Fruit fly (Drosophila melanogaster): Measurements from ENCODE around the gene CG32512.

DNA sequence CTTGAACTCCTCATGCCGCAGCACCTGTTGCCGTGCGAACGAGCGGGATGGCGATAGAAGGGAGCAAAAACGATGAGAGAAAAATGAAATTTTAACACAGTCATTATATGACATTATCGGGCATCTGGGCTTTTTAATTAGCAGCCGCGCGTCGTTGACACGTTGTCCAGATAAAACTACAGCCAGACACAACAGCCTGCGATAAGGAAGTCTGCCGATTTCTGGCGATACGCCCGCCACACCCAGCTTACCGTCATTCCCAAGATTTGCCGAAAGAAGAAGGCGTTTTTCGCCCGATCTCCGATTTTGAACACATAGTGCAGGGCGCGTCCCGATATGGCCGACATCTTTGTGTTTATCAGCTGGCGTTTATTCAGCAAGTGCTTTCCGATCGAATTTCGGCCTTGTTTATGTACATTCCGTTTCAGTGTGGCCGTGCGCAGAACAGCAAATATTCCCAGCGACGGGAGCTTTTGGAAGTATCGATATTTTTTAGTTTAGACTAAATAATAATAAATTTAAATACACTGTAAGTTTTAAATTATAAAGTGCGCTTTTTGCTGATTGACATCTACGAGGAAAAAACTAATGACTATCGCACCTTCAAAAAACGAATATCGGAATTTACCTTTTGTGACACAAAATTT is 39.3 kb downstream of the CG32512 start, which contains the start of gene CG1532:
- TF ChIP-seq Rel (GFP tag; optimal IDR thresholded peaks at IDR 0.05) (no peak), Rel (tag; optimal IDR thresholded peaks at IDR 0.05) (peak; percentile 27), sage (GFP tag; optimal IDR thresholded peaks at IDR 0.05) (peak; percentile 6), dsf (GFP tag; optimal IDR thresholded peaks at IDR 0.05; ENCODE audit: borderline replicate concordance) (no peak), psq (GFP tag; optimal IDR thresholded peaks at IDR 0.05) (no peak), Dif (GFP tag; optimal IDR thresholded peaks at IDR 0.05; ENCODE audit: partially characterized antibody) (peak; percentile 0), Sp1 (GFP tag; optimal IDR thresholded peaks at IDR 0.05) (no peak), Dfd (GFP tag; optimal IDR thresholded peaks at IDR 0.05) (no peak), rgr (GFP tag; optimal IDR thresholded peaks at IDR 0.05) (no peak), Mio (GFP tag; optimal IDR thresholded peaks at IDR 0.05) (no peak), Abd-B (GFP tag; optimal IDR thresholded peaks at IDR 0.05) (no peak), dl (GFP tag; optimal IDR thresholded peaks at IDR 0.05; ENCODE audit: insufficient read depth in 1 of 2, partially characterized antibody in 2 of 2) (no peak), jim (GFP tag; optimal IDR thresholded peaks at IDR 0.05) (no peak), br (GFP tag; optimal IDR thresholded peaks at IDR 0.05) (no peak), woc (GFP tag; optimal IDR thresholded peaks at IDR 0.05) (no peak)
